Fruit fly (Drosophila melanogaster): Measurements from ENCODE around the gene CG14631.

The CG14631 gene

DNA sequence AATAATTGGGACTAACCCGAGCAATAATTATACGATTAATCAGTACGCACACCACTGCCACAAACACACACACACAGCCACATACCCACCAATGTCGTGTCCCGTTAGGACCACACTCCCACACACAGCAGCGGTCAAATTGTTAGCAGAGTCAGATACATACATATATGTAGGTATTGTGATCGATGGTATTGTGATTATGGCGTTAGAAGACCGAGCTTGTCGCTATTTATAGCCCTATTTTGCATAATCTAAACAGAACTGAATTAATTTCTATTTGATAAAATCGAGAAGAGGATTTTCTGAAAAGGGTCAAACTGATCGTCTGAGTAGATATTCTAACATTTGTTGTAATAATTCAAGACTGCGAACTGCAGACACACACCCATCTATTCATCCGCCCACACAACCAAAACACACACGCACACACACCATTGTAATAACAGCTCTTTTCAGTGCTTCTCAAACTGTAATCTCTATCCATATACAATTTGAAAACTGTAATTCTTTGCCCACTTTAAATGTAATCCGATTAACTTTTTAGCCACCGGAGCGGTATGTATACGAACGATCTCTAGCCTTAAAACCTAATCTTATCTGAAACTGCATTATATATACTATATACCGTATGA, 29.7 kb downstream of the CG14631 start:
- TF ChIP-seq pad (GFP tag; optimal IDR thresholded peaks at IDR 0.05) (peak; percentile 32), Mnt (GFP tag; optimal IDR thresholded peaks at IDR 0.05) (peak; percentile 15), bab1 (GFP tag; optimal IDR thresholded peaks at IDR 0.05) (no peak), Crg-1 (GFP tag; optimal IDR thresholded peaks at IDR 0.05) (peak; percentile 35), Clk (GFP tag; optimal IDR thresholded peaks at IDR 0.05) (no peak), ovo (GFP tag; optimal IDR thresholded peaks at IDR 0.05) (peak; percentile 83), Hr96 (GFP tag; optimal IDR thresholded peaks at IDR 0.05) (no peak), CG12768 (GFP tag; optimal IDR thresholded peaks at IDR 0.05) (no peak), CG11617 (GFP tag; optimal IDR thresholded peaks at IDR 0.05) (no peak), kay (GFP tag; ENCODE audit: borderline replicate concordance) (no peak), CG7101 (tag; optimal IDR thresholded peaks at IDR 0.05) (peak; percentile 21)

dm6 chrX:1045924-1046323, 34.1 kb downstream of the CG14631 start, which contains the start of gene CG42259:
TSS of gene CG42259 (plus strand) at chrX:1046224.
- TF ChIP-seq cnc (optimal IDR thresholded peaks at IDR 0.05) (no peak), cic (GFP tag; optimal IDR thresholded peaks at IDR 0.05) (no peak), Clk (GFP tag; optimal IDR thresholded peaks at IDR 0.05) (no peak), Mnt (GFP tag; optimal IDR thresholded peaks at IDR 0.05) (no peak), CG14711 (tag; optimal IDR thresholded peaks at IDR 0.05) (no peak), Hr96 (GFP tag; optimal IDR thresholded peaks at IDR 0.05) (no peak), CG11617 (GFP tag; optimal IDR thresholded peaks at IDR 0.05) (no peak), CG5204 (GFP tag; optimal IDR thresholded peaks at IDR 0.05) (no peak), CG7101 (tag; optimal IDR thresholded peaks at IDR 0.05) (no peak), pad (GFP tag; optimal IDR thresholded peaks at IDR 0.05) (no peak), tj (GFP tag; optimal IDR thresholded peaks at IDR 0.05) (no peak), CG33017 (tag; optimal IDR thresholded peaks at IDR 0.05) (no peak), kay (GFP tag; ENCODE audit: borderline replicate concordance) (no peak), CG7045 (GFP tag; optimal IDR thresholded peaks at IDR 0.05) (no peak), Crg-1 (GFP tag; optimal IDR thresholded peaks at IDR 0.05) (no peak), CG1620 (GFP tag; optimal IDR thresholded peaks at IDR 0.05) (no peak), CG12768 (GFP tag; optimal IDR thresholded peaks at IDR 0.05) (no peak), bab1 (GFP tag; optimal IDR thresholded peaks at IDR 0.05) (no peak)

DNA sequence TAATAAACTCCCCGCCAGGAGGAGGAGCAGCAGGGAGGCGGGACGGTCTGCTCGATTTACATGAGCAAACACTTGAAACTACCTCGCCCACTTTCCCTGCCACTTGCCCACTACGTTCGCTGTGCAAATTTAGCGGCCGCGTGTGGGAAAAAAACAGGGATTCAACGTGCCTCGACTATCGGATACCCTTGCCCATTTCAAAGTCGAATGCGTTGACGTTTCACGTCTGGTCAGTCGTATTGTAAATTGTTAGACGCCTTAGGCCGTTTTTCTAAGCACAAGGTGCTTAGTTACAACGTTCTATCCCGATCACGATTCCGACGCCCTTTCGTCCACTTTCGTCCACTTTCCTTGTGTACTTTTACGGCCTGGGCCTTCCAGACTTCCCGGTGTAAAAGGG, 35.9 kb downstream of the CG14631 start:
- TF ChIP-seq cnc (optimal IDR thresholded peaks at IDR 0.05) (no peak), CG7101 (tag; optimal IDR thresholded peaks at IDR 0.05) (no peak), Clk (GFP tag; optimal IDR thresholded peaks at IDR 0.05) (no peak), CG11617 (GFP tag; optimal IDR thresholded peaks at IDR 0.05) (no peak), kay (GFP tag; ENCODE audit: borderline replicate concordance) (no peak), toe (GFP tag; optimal IDR thresholded peaks at IDR 0.05) (no peak), Hr96 (GFP tag; optimal IDR thresholded peaks at IDR 0.05) (no peak), Crg-1 (GFP tag; optimal IDR thresholded peaks at IDR 0.05) (no peak)

dm6 chrX:1050617-1051250, 38.9 kb downstream of the CG14631 start:
- TF ChIP-seq ovo (GFP tag; optimal IDR thresholded peaks at IDR 0.05) = no peak
- TF ChIP-seq Clk (GFP tag; optimal IDR thresholded peaks at IDR 0.05) = no peak
- no peak for TF ChIP-seq CG7101 (tag; optimal IDR thresholded peaks at IDR 0.05)
- no peak for TF ChIP-seq CG14711 (tag; optimal IDR thresholded peaks at IDR 0.05)
- no peak for TF ChIP-seq bab1 (GFP tag; optimal IDR thresholded peaks at IDR 0.05)
- no peak for TF ChIP-seq cic (GFP tag; optimal IDR thresholded peaks at IDR 0.05)
- TF ChIP-seq toe (GFP tag; optimal IDR thresholded peaks at IDR 0.05) = no peak
- TF ChIP-seq pad (GFP tag; optimal IDR thresholded peaks at IDR 0.05) = no peak
- no peak for TF ChIP-seq CG5204 (GFP tag; optimal IDR thresholded peaks at IDR 0.05)
- TF ChIP-seq CG7045 (GFP tag; optimal IDR thresholded peaks at IDR 0.05) = no peak
- TF ChIP-seq kay (GFP tag; ENCODE audit: borderline replicate concordance) = no peak
- TF ChIP-seq CG33017 (tag; optimal IDR thresholded peaks at IDR 0.05) = no peak

- TF ChIP-seq pad (GFP tag; optimal IDR thresholded peaks at IDR 0.05) = no peak
- no peak for TF ChIP-seq CG5204 (GFP tag; optimal IDR thresholded peaks at IDR 0.05)
- TF ChIP-seq toe (GFP tag; optimal IDR thresholded peaks at IDR 0.05) = no peak
- no peak for TF ChIP-seq Hr96 (GFP tag; optimal IDR thresholded peaks at IDR 0.05)
- TF ChIP-seq Clk (GFP tag; optimal IDR thresholded peaks at IDR 0.05) = no peak
- peak; percentile 40 for TF ChIP-seq cic (GFP tag; optimal IDR thresholded peaks at IDR 0.05)
- TF ChIP-seq cnc (optimal IDR thresholded peaks at IDR 0.05) = no peak
- TF ChIP-seq tj (GFP tag; optimal IDR thresholded peaks at IDR 0.05) = no peak
- TF ChIP-seq CG11617 (GFP tag; optimal IDR thresholded peaks at IDR 0.05) = no peak
- TF ChIP-seq CG7045 (GFP tag; optimal IDR thresholded peaks at IDR 0.05) = no peak
- TF ChIP-seq ovo (GFP tag; optimal IDR thresholded peaks at IDR 0.05) = no peak
- TF ChIP-seq bab1 (GFP tag; optimal IDR thresholded peaks at IDR 0.05) = no peak
- TF ChIP-seq CG33017 (tag; optimal IDR thresholded peaks at IDR 0.05) = no peak
- peak; percentile 29 for TF ChIP-seq Mnt (GFP tag; optimal IDR thresholded peaks at IDR 0.05)
- no peak for TF ChIP-seq CG12768 (GFP tag; optimal IDR thresholded peaks at IDR 0.05)
- TF ChIP-seq CG7101 (tag; optimal IDR thresholded peaks at IDR 0.05) = peak; percentile 14
- no peak for TF ChIP-seq CG1620 (GFP tag; optimal IDR thresholded peaks at IDR 0.05)
- TF ChIP-seq Crg-1 (GFP tag; optimal IDR thresholded peaks at IDR 0.05) = no peak
- no peak for TF ChIP-seq CG14711 (tag; optimal IDR thresholded peaks at IDR 0.05)
- no peak for TF ChIP-seq kay (GFP tag; ENCODE audit: borderline replicate concordance)
These were observed 39.4 kb downstream of the CG14631 start, which contains the start of gene CG14629 for dm6 chrX:1051251-1051629. TSS of gene CG14629 (plus strand) at chrX:1051525.
